Worm (Caenorhabditis elegans) whole organism, L1 larva: ENCODE results near the gene mtl-2.

ENCODE experiments used
- aly-2 ChIP-seq: fragments of 150-350 bp; optimal IDR thresholded peaks from 2 replicates; lab custom pipeline; 2014; ENCODE audit warnings: missing biosample characterization, missing genetic modification characterization
- efl-1 ChIP-seq, 4 experiments: fragments of 150-350 bp; optimal IDR thresholded peaks in 3 of 4; peaks in 1 of 4; 1 replicate in 1 of 4; 2 replicates in 3 of 4; lab custom pipeline; 2014; ENCODE audit warnings: missing biosample characterization in 2 of 4, missing genetic modification characterization in 2 of 4, missing genetic modification reagents in 2 of 4
- egl-27 ChIP-seq, 2 experiments: fragments of 150-350 bp in 1 of 2; sonication (generic microtip); optimal IDR thresholded peaks; 3 replicates each; lab custom pipeline; 2017 to 2018; ENCODE audit warnings: missing biosample characterization in 2 of 2, missing genetic modification characterization in 2 of 2, missing genetic modification reagents in 2 of 2
- elt-3 ChIP-seq, 6 experiments: fragments of 150-350 bp in 1 of 6; sonication (generic microtip); optimal IDR thresholded peaks; 2 replicates each; lab custom pipeline; 2017 to 2018; ENCODE audit warnings: missing biosample characterization in 6 of 6, missing genetic modification characterization in 6 of 6, inconsistent platforms in 1 of 6
- ets-5 ChIP-seq: fragments of 200-800 bp; sonication (Bioruptor generic); IDR thresholded peaks from 2 replicates; pipeline ENCODE4 v1.3.6; 2022; ENCODE audit warnings: missing genetic modification characterization, missing compliant biosample characterization
- nhr-12 ChIP-seq: sonication (generic microtip); optimal IDR thresholded peaks from 2 replicates; lab custom pipeline; 2017; ENCODE audit warnings: missing biosample characterization, missing genetic modification characterization
- nhr-76 ChIP-seq: sonication (generic microtip); optimal IDR thresholded peaks from 2 replicates; lab custom pipeline; 2017; ENCODE audit warnings: missing biosample characterization, missing genetic modification characterization
- pqm-1 ChIP-seq: sonication (generic microtip); optimal IDR thresholded peaks from 3 replicates; lab custom pipeline; 2017; ENCODE audit warnings: missing biosample characterization, missing genetic modification characterization
- snpc-4 ChIP-seq: fragments of 150-350 bp; optimal IDR thresholded peaks from 2 replicates; lab custom pipeline; 2014; ENCODE audit warnings: missing biosample characterization, missing genetic modification characterization
- sox-4 ChIP-seq: sonication (generic microtip); optimal IDR thresholded peaks from 2 replicates; lab custom pipeline; 2016; ENCODE audit warnings: missing genetic modification characterization, missing compliant biosample characterization
- tbx-2 ChIP-seq: sonication (generic microtip); optimal IDR thresholded peaks from 2 replicates; lab custom pipeline; 2016; ENCODE audit warnings: missing genetic modification characterization, missing compliant biosample characterization

DNA sequence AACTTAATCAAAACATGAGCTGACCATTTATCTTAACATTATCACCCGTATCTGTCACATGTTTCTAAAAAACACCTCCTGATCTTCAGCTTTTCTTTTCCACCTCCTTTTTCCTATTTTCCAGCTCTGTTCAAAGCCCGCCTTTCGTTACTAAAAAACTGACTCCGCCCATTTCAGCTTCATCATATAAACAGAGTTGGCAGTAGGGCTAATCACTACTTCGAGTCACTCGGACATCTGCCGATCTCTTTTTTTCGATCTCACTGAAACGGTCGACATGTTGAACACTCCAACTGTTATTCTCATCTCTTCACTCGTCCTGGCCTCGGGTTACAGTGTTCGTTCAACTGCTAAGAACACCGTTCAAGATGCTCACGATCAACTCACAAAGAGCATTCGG, 26.0 kb downstream of the mtl-2 start, which contains the start of gene droe-4:
- TF ChIP-seq sox-4 (tag; lab: Kevin White, UChicago) (no peak), aly-2 (tag; lab: Kevin White, UChicago) (no peak), nhr-76 (tag; lab: Kevin White, UChicago) (no peak), elt-3 (tag; optimal IDR thresholded peaks at IDR 0.05; lab: Kevin White, UChicago) (no peak), ets-5 (no peak), pqm-1 (tag; lab: Kevin White, UChicago) (no peak), egl-27 (tag; optimal IDR thresholded peaks at IDR 0.05; lab: Kevin White, UChicago) (no peak), efl-1 (optimal IDR thresholded peaks at IDR 0.05; lab: Kevin White, UChicago) (no peak), efl-1 (GFP tag; optimal IDR thresholded peaks at IDR 0.05 in 1 of 2; lab: Kevin White, UChicago) (no peak), tbx-2 (tag; lab: Kevin White, UChicago) (no peak), nhr-12 (tag; lab: Kevin White, UChicago) (no peak), snpc-4 (tag; lab: Kevin White, UChicago) (no peak)
